Worm (Caenorhabditis elegans) whole organism, L4/young adult: Measurements from ENCODE around the gene Y80D3A.8.

Experiments used
- W03F9.2 ChIP-seq: fragments of 150-350 bp; optimal IDR thresholded peaks from 2 replicates; lab custom pipeline; 2014; ENCODE audit warnings: missing biosample characterization, missing genetic modification characterization
- dao-5 ChIP-seq: sonication (generic microtip); optimal IDR thresholded peaks from 2 replicates; lab custom pipeline; 2016; ENCODE audit warnings: missing genotype, missing genetic modification characterization, moderate library complexity, missing compliant biosample characterization
- him-1 ChIP-seq: sonication (generic microtip); optimal IDR thresholded peaks from 2 replicates; lab custom pipeline; 2016; ENCODE audit warnings: missing genotype, missing genetic modification reagents, missing genetic modification characterization, missing compliant biosample characterization

Y80D3A.8 gene

DNA sequence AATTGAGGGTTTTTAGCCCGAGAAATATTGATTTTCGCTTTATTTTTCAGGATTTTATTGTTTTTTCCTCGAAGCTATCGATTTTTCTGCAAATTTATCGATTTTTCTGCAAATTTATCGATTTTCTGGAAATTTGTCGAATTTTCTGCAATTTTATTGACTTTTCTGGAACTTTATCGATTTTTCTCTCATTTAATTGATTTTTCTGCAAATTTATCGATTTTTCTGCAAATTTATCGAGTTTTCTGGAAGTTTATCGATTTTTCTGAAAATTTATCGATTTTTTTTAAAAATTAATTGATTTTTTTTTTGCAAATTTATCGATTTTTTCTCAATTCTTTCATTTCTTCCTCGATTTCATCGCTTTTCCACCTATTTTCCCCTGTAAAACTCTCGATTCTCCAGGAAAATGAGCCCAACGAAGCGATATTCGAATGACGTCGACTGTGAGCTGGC is 53.1 kb downstream of the Y80D3A.8 start, which contains the start of gene gtf-2F2:
gtf-2F2 (plus strand) TSS at position 406 of the 456 bp plus-strand sequence.
- TF ChIP-seq W03F9.2 (tag; lab: Kevin White, UChicago) (no peak), him-1 (no peak), dao-5 (tag; lab: Kevin White, UChicago) (no peak)
